Fruit fly (Drosophila melanogaster) whole organism, wandering third instar larva: Measurements from ENCODE around the gene siz.

Experiments used
- Abd-B ChIP-seq: fragments of >200 bp; optimal IDR thresholded peaks from 2 replicates; lab custom pipeline; 2017; ENCODE audit warnings: missing biosample characterization, missing genetic modification characterization
- CG32264 ChIP-seq: fragments of 200-800 bp; sonication (Bioruptor generic); optimal IDR thresholded peaks from 2 replicates; lab custom pipeline; 2016; ENCODE audit warnings: missing biosample characterization, missing genetic modification characterization
- CG9705 ChIP-seq: fragments of 200-800 bp; sonication (Bioruptor generic); optimal IDR thresholded peaks from 2 replicates; lab custom pipeline; 2018; ENCODE audit warnings: missing biosample characterization, mild to moderate bottlenecking, missing genetic modification characterization
- CrebA ChIP-seq: fragments of 200-800 bp; sonication (Bioruptor generic); optimal IDR thresholded peaks from 2 replicates; lab custom pipeline; 2016; ENCODE audit warnings: missing biosample characterization, mild to moderate bottlenecking, missing genetic modification characterization, borderline replicate concordance
- Dfd ChIP-seq: fragments of >200 bp; optimal IDR thresholded peaks from 2 replicates; lab custom pipeline; 2017; ENCODE audit warnings: missing biosample characterization, missing genetic modification characterization
- Dif ChIP-seq: fragments of 200-275, 200-300 bp; sonication (Bioruptor generic); optimal IDR thresholded peaks from 2 replicates; lab custom pipeline; 2018; ENCODE audit warnings: missing biosample characterization, missing genetic modification characterization; ENCODE audit not compliant: partially characterized antibody
- GATAd ChIP-seq: sonication (Bioruptor generic); optimal IDR thresholded peaks from 2 replicates; lab custom pipeline; 2016; ENCODE audit warnings: missing biosample characterization, missing genetic modification characterization
- HLH106 ChIP-seq: fragments of 200-800 bp; optimal IDR thresholded peaks from 3 replicates; lab custom pipeline; 2019; ENCODE audit warnings: missing biosample characterization, mild to moderate bottlenecking, missing genetic modification characterization, moderate library complexity
- Hnf4 ChIP-seq: fragments of 200-800 bp; sonication (Bioruptor generic); optimal IDR thresholded peaks from 2 replicates; lab custom pipeline; 2016; ENCODE audit warnings: missing biosample characterization, mild to moderate bottlenecking, missing genetic modification characterization
- Hr78 ChIP-seq: fragments of >200 bp; optimal IDR thresholded peaks from 2 replicates; lab custom pipeline; 2017; ENCODE audit warnings: missing biosample characterization, missing genetic modification characterization
- Hr83 ChIP-seq: fragments of 200-300 bp; sonication (Bioruptor generic); optimal IDR thresholded peaks from 2 replicates; lab custom pipeline; 2016; ENCODE audit warnings: missing biosample characterization, mild to moderate bottlenecking, missing genetic modification characterization, moderate library complexity; ENCODE audit not compliant: poor library complexity, severe bottlenecking
- Jra ChIP-seq: sonication (Bioruptor generic); optimal IDR thresholded peaks from 2 replicates; lab custom pipeline; 2016; ENCODE audit warnings: missing biosample characterization, missing genetic modification characterization
- Mio ChIP-seq: sonication (Bioruptor generic); optimal IDR thresholded peaks from 2 replicates; lab custom pipeline; 2016; ENCODE audit warnings: missing biosample characterization, missing genetic modification characterization
- Myc ChIP-seq: fragments of >200 bp; optimal IDR thresholded peaks from 2 replicates; lab custom pipeline; 2017
- OdsH ChIP-seq: fragments of 200-800 bp; sonication (Bioruptor generic); optimal IDR thresholded peaks from 2 replicates; lab custom pipeline; 2016; ENCODE audit warnings: missing biosample characterization, mild to moderate bottlenecking, missing genetic modification characterization
- Rel ChIP-seq, 2 experiments: fragments of 200-800 bp; sonication (Bioruptor generic) in 1 of 2; optimal IDR thresholded peaks; 2 replicates in 1 of 2; 3 replicates in 1 of 2; lab custom pipeline; 2016 to 2019; ENCODE audit warnings: mild to moderate bottlenecking in 2 of 2, missing biosample characterization in 2 of 2, missing genetic modification characterization in 2 of 2, moderate library complexity in 1 of 2
- Sp1 ChIP-seq: fragments of 200-800 bp; sonication (Bioruptor generic); optimal IDR thresholded peaks from 3 replicates; lab custom pipeline; 2019; ENCODE audit warnings: missing biosample characterization, mild to moderate bottlenecking, missing genetic modification characterization, moderate library complexity
- Vsx2 ChIP-seq: fragments of 200-300, 225-300 bp; sonication (Bioruptor generic); optimal IDR thresholded peaks from 2 replicates; lab custom pipeline; 2018; ENCODE audit warnings: missing biosample characterization, missing genetic modification characterization; ENCODE audit not compliant: partially characterized antibody
- br ChIP-seq: fragments of 200-800 bp; sonication (Bioruptor generic); optimal IDR thresholded peaks from 2 replicates; lab custom pipeline; 2016; ENCODE audit warnings: missing biosample characterization, missing genetic modification characterization
- brk ChIP-seq: fragments of 200-800 bp; sonication (Bioruptor generic); optimal IDR thresholded peaks from 2 replicates; lab custom pipeline; 2016; ENCODE audit warnings: missing biosample characterization, mild to moderate bottlenecking, missing genetic modification characterization
- dl ChIP-seq, 2 experiments: fragments of 175-275, 200-275 bp in 1 of 2; fragments of 200-275 bp in 1 of 2; sonication (Bioruptor generic); optimal IDR thresholded peaks; lab custom pipeline; 2018; ENCODE audit warnings: mild to moderate bottlenecking in 2 of 2, missing biosample characterization in 2 of 2, missing genetic modification characterization in 2 of 2, moderate library complexity in 2 of 2; ENCODE audit not compliant: partially characterized antibody in 2 of 2, insufficient read depth in 1 of 2
- dmrt93B ChIP-seq: fragments of 200-800 bp; sonication (Bioruptor generic); optimal IDR thresholded peaks from 2 replicates; lab custom pipeline; 2018; ENCODE audit warnings: missing biosample characterization, mild to moderate bottlenecking, missing genetic modification characterization
- dsf ChIP-seq: sonication (Bioruptor generic); optimal IDR thresholded peaks from 2 replicates; lab custom pipeline; 2016; ENCODE audit warnings: missing biosample characterization, missing genetic modification characterization, borderline replicate concordance
- ey ChIP-seq: fragments of 200-800 bp; sonication (Bioruptor generic); optimal IDR thresholded peaks from 2 replicates; lab custom pipeline; 2016; ENCODE audit warnings: missing biosample characterization, missing genetic modification characterization
- foxo ChIP-seq, 2 experiments: fragments of 200-800 bp; sonication (Bioruptor generic); optimal IDR thresholded peaks; 2 replicates in 1 of 2; 3 replicates in 1 of 2; lab custom pipeline; 2016 to 2017; ENCODE audit warnings: missing biosample characterization in 2 of 2, missing genetic modification characterization in 2 of 2
- fru ChIP-seq: fragments of 200-800 bp; sonication (Bioruptor generic); optimal IDR thresholded peaks from 3 replicates; lab custom pipeline; 2016; ENCODE audit warnings: missing biosample characterization, mild to moderate bottlenecking, missing genetic modification characterization
- h ChIP-seq: fragments of 200-800 bp; sonication (Bioruptor generic); optimal IDR thresholded peaks from 3 replicates; lab custom pipeline; 2016; ENCODE audit warnings: missing biosample characterization, mild to moderate bottlenecking, missing genetic modification characterization
- jim ChIP-seq: fragments of 175-275, 200-325 bp; sonication (Bioruptor generic); optimal IDR thresholded peaks from 2 replicates; lab custom pipeline; 2016; ENCODE audit warnings: missing biosample characterization, mild to moderate bottlenecking, missing genetic modification characterization
- lola ChIP-seq: fragments of >200 bp; optimal IDR thresholded peaks from 2 replicates; lab custom pipeline; 2017; ENCODE audit warnings: missing biosample characterization, missing genetic modification characterization
- pan ChIP-seq: fragments of >200 bp; optimal IDR thresholded peaks from 2 replicates; lab custom pipeline; 2017
- psq ChIP-seq: fragments of 200-800 bp; sonication (Bioruptor generic); optimal IDR thresholded peaks from 3 replicates; lab custom pipeline; 2017; ENCODE audit warnings: missing biosample characterization, mild to moderate bottlenecking, missing genetic modification characterization, moderate library complexity
- rgr ChIP-seq: fragments of 200-800 bp; sonication (Bioruptor generic); optimal IDR thresholded peaks from 3 replicates; lab custom pipeline; 2016; ENCODE audit warnings: missing biosample characterization, mild to moderate bottlenecking, missing genetic modification characterization
- sage ChIP-seq: fragments of 200-800 bp; sonication (Bioruptor generic); optimal IDR thresholded peaks from 2 replicates; lab custom pipeline; 2016; ENCODE audit warnings: missing biosample characterization, mild to moderate bottlenecking, missing genetic modification characterization
- sv ChIP-seq: fragments of 200-800 bp; sonication (Bioruptor generic); optimal IDR thresholded peaks from 3 replicates; lab custom pipeline; 2016; ENCODE audit warnings: missing biosample characterization, missing genetic modification characterization
- tai ChIP-seq: sonication (Bioruptor generic); optimal IDR thresholded peaks from 2 replicates; lab custom pipeline; 2016; ENCODE audit warnings: missing biosample characterization, missing genetic modification characterization
- woc ChIP-seq: sonication (Bioruptor generic); optimal IDR thresholded peaks from 2 replicates; lab custom pipeline; 2016; ENCODE audit warnings: missing biosample characterization, mild to moderate bottlenecking, missing genetic modification characterization

The siz gene

DNA sequence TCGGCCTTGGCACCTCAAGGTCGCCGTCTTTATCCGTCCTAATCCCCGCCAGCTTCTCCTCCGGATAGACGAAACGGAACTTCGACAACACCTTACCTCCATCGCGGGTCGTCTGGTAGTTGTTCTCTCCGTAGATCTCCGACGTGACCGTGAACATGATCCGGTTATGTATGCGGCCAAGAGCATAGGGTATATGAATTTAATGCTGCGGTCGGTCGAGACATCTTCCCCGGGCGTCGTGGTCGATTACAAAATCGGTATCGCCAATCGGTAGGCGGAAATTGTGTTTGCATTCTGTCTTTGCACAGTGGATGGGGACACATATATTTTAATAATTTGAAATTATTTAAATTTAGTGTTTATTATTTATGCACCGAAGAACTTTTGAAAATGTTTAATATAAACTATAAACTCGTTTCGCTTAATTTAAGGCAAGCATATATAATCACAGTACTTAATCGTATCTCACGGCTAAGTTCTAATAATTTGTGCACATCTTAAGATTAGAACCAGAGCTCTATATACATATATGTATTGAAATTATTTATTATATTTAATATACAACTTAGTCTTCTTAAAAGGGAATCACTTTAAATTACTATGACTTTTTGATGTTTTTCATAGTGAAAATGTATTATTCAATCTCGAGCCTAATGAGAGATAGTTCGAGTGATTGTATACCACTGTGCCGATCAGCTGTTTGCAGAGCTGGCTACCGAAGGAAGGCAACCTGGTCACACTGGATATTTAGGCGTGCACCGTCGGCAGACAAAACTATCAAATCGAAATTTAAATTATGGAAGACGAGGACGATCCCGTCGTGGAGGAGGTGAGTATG is 3.0 kb upstream of the siz start, which contains the start of the genes CG10584 and Polr3E:
Gene CG10584 (minus strand): TSS at position 268 of the 838 bp plus-strand sequence.
Gene Polr3E (plus strand): TSS at position 733 of the 838 bp plus-strand sequence.
- TF ChIP-seq Mio, result no peak
- TF ChIP-seq CG9705 (GFP tag; lab: Kevin White, UChicago), result peak; percentile 89
- TF ChIP-seq Abd-B, result no peak
- peak; percentile 82 for TF ChIP-seq fru (GFP tag; lab: Kevin White, UChicago)
- peak; percentile 52 for TF ChIP-seq Rel (GFP tag; optimal IDR thresholded peaks at IDR 0.05; lab: Kevin White, UChicago)
- TF ChIP-seq Rel (tag; optimal IDR thresholded peaks at IDR 0.05; lab: Kevin White, UChicago), result peak; percentile 71
- peak; percentile 70 for TF ChIP-seq Jra (GFP tag; lab: Kevin White, UChicago)
- peak; percentile 83 for TF ChIP-seq dmrt93B (GFP tag; lab: Kevin White, UChicago)
- TF ChIP-seq Vsx2, result no peak
- TF ChIP-seq Dfd (GFP tag; lab: Kevin White, UChicago), result no peak
- TF ChIP-seq rgr, result peak; percentile 88
- TF ChIP-seq Hr78, result no peak
- TF ChIP-seq dsf, result no peak
- peak; percentile 74 for TF ChIP-seq woc (GFP tag; lab: Kevin White, UChicago)
- no peak for TF ChIP-seq CrebA
- peak; percentile 72 for TF ChIP-seq brk
- TF ChIP-seq foxo (GFP tag; optimal IDR thresholded peaks at IDR 0.05; lab: Kevin White, UChicago), result peak in 1 of 2 experiments; percentile 91
- TF ChIP-seq OdsH (GFP tag; lab: Kevin White, UChicago), result peak; percentile 86
- peak; percentile 82 for TF ChIP-seq h (GFP tag; lab: Kevin White, UChicago)
- TF ChIP-seq tai (GFP tag; lab: Kevin White, UChicago), result no peak
- TF ChIP-seq dl (GFP tag; optimal IDR thresholded peaks at IDR 0.05; lab: Kevin White, UChicago; ENCODE audit: insufficient read depth in 1 of 2, partially characterized antibody in 2 of 2), result no peak
- peak; percentile 55 for TF ChIP-seq ey (GFP tag; lab: Kevin White, UChicago)
- TF ChIP-seq sage, result peak; percentile 77
- peak; percentile 60 for TF ChIP-seq Hr83 (GFP tag; lab: Kevin White, UChicago)
- TF ChIP-seq Dif (GFP tag; lab: Kevin White, UChicago), result no peak
- peak; percentile 66 for TF ChIP-seq Hnf4 (GFP tag; lab: Kevin White, UChicago)
- peak; percentile 96 for TF ChIP-seq Sp1
- TF ChIP-seq psq (GFP tag; lab: Kevin White, UChicago), result peak; percentile 86
- no peak for TF ChIP-seq Myc
- no peak for TF ChIP-seq jim (GFP tag; lab: Kevin White, UChicago)
- TF ChIP-seq CG32264 (GFP tag; lab: Kevin White, UChicago), result peak; percentile 7
- peak; percentile 71 for TF ChIP-seq sv
- peak; percentile 94 for TF ChIP-seq HLH106 (tag; lab: Kevin White, UChicago)
- TF ChIP-seq br (GFP tag; lab: Kevin White, UChicago), result peak; percentile 65

DNA sequence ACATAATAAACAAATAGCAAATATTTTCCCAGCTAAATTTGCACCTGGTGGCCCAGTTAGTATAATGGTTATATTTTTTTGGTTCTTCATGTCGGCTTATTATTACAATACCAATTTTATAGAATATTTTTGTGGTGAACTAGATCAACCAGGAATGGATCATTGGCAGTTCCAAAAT is 343 bp upstream of the siz start, which contains the start of gene CG10581:
Gene CG10581 (minus strand): TSS at position 101 of the 178 bp plus-strand sequence.
- TF ChIP-seq fru (GFP tag; lab: Kevin White, UChicago) (no peak), Dif (GFP tag; lab: Kevin White, UChicago) (no peak), sage (no peak), CG32264 (GFP tag; lab: Kevin White, UChicago) (no peak), GATAd (GFP tag; lab: Kevin White, UChicago) (no peak), lola (no peak), brk (no peak), Abd-B (no peak), woc (GFP tag; lab: Kevin White, UChicago) (no peak)

DNA sequence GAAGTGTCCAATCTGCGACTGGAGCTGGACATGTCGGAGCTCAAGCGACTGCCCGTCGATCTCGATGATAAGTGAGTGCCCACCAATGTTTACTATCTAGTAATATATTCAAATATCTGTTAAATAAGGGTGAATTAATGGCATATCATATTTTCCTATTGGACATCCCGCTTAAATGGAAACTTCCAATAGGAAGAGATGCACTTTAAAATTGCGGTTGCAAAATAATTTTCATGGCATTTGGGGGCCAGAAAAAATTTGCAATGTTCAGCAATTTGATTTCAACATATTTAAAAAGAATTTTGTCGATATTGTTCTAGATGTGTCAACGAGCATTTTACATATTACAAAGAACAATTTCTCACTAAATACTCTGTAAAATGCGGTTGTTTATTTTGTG is 896 bp downstream of the siz start:
- TF ChIP-seq pan (lab: Kevin White, UChicago), result no peak
- TF ChIP-seq sv, result no peak
- no peak for TF ChIP-seq OdsH (GFP tag; lab: Kevin White, UChicago)
